Worm (Caenorhabditis elegans) whole organism, late embryonic: ENCODE measurements around the gene F53F1.4.

ENCODE experiments used
- K02D7.2 ChIP-seq: sonication (generic microtip); optimal IDR thresholded peaks from 2 replicates; lab custom pipeline; 2017; ENCODE audit warnings: mild to moderate bottlenecking, missing genetic modification characterization, missing compliant biosample characterization
- T23F11.4 ChIP-seq: fragments of 200-800 bp; sonication (Bioruptor generic); optimal IDR thresholded peaks from 2 replicates; lab custom pipeline; 2018; ENCODE audit warnings: mild to moderate bottlenecking, missing genetic modification characterization, missing compliant biosample characterization
- Y22D7AL.16 ChIP-seq: sonication (generic microtip); optimal IDR thresholded peaks from 2 replicates; lab custom pipeline; 2016; ENCODE audit warnings: missing genetic modification characterization, missing compliant biosample characterization
- ahr-1 ChIP-seq: sonication (generic microtip); optimal IDR thresholded peaks from 2 replicates; lab custom pipeline; 2016; ENCODE audit warnings: missing genetic modification characterization, missing compliant biosample characterization
- ceh-22 ChIP-seq: sonication (generic microtip); optimal IDR thresholded peaks from 2 replicates; lab custom pipeline; 2017; ENCODE audit warnings: missing biosample characterization, missing genetic modification characterization
- ceh-24 ChIP-seq: sonication (generic microtip); optimal IDR thresholded peaks from 2 replicates; lab custom pipeline; 2016; ENCODE audit warnings: mild to moderate bottlenecking, missing genetic modification characterization, missing compliant biosample characterization
- ceh-31 ChIP-seq: sonication (generic microtip); optimal IDR thresholded peaks from 2 replicates; lab custom pipeline; 2016; ENCODE audit warnings: missing genetic modification characterization, missing compliant biosample characterization
- ceh-48 ChIP-seq: sonication (generic microtip); optimal IDR thresholded peaks from 2 replicates; lab custom pipeline; 2016; ENCODE audit warnings: missing genetic modification characterization, inconsistent platforms, missing compliant biosample characterization
- ceh-6 ChIP-seq: fragments of 200-800 bp; sonication (Bioruptor generic); optimal IDR thresholded peaks from 2 replicates; lab custom pipeline; 2018; ENCODE audit warnings: mild to moderate bottlenecking, missing genetic modification characterization, missing compliant biosample characterization
- che-1 ChIP-seq: sonication (generic microtip); optimal IDR thresholded peaks from 2 replicates; lab custom pipeline; 2016; ENCODE audit warnings: mild to moderate bottlenecking, missing genetic modification characterization, missing compliant biosample characterization
- eyg-1 ChIP-seq: sonication (generic microtip); optimal IDR thresholded peaks from 2 replicates; lab custom pipeline; 2016; ENCODE audit warnings: missing genotype, missing genetic modification characterization, missing compliant biosample characterization
- hlh-15 ChIP-seq: sonication (generic microtip); optimal IDR thresholded peaks from 2 replicates; lab custom pipeline; 2016; ENCODE audit warnings: missing genetic modification characterization, missing compliant biosample characterization
- hlh-30 ChIP-seq: sonication (generic microtip); optimal IDR thresholded peaks from 2 replicates; lab custom pipeline; 2017; ENCODE audit warnings: antibody characterized with exemption, missing genetic modification characterization, missing compliant biosample characterization; ENCODE audit not compliant: insufficient read depth
- hlh-8 ChIP-seq: sonication (generic microtip); optimal IDR thresholded peaks from 2 replicates; lab custom pipeline; 2016; ENCODE audit warnings: missing genotype, missing genetic modification characterization, missing compliant biosample characterization
- madf-2 ChIP-seq: sonication (generic microtip); optimal IDR thresholded peaks from 2 replicates; lab custom pipeline; 2017; ENCODE audit warnings: missing genetic modification characterization, missing compliant biosample characterization
- nhr-11 ChIP-seq: fragments of 150-350 bp; optimal IDR thresholded peaks from 2 replicates; lab custom pipeline; 2014; ENCODE audit warnings: missing biosample characterization, missing genetic modification characterization
- pax-1 ChIP-seq: fragments of 150-350 bp; optimal IDR thresholded peaks from 2 replicates; lab custom pipeline; 2014; ENCODE audit warnings: missing biosample characterization, missing genetic modification characterization
- pros-1 ChIP-seq: fragments of 150-350 bp; optimal IDR thresholded peaks from 2 replicates; lab custom pipeline; 2014; ENCODE audit warnings: missing biosample characterization, missing genetic modification reagents, missing genetic modification characterization
- ref-2 ChIP-seq: sonication (generic microtip); optimal IDR thresholded peaks from 2 replicates; lab custom pipeline; 2016; ENCODE audit warnings: missing genetic modification characterization, missing compliant biosample characterization
- rnt-1 ChIP-seq: sonication (generic microtip); optimal IDR thresholded peaks from 2 replicates; lab custom pipeline; 2016; ENCODE audit warnings: missing genetic modification characterization, missing compliant biosample characterization
- sdc-2 ChIP-seq: sonication (generic microtip); optimal IDR thresholded peaks from 2 replicates; lab custom pipeline; 2016; ENCODE audit warnings: missing genotype, missing genetic modification characterization, missing compliant biosample characterization
- sox-2 ChIP-seq: fragments of 200-800 bp; sonication (Bioruptor generic); IDR thresholded peaks from 2 replicates; pipeline ENCODE4 v1.3.6; 2022; ENCODE audit warnings: missing genetic modification reagents, missing genetic modification characterization, missing compliant biosample characterization
- syd-9 ChIP-seq: sonication (generic microtip); optimal IDR thresholded peaks from 2 replicates; lab custom pipeline; 2016; ENCODE audit warnings: mild to moderate bottlenecking, missing genetic modification characterization, moderate library complexity, missing compliant biosample characterization
- unc-42 ChIP-seq: sonication (generic microtip); optimal IDR thresholded peaks from 2 replicates; lab custom pipeline; 2016; ENCODE audit warnings: missing genotype, missing genetic modification characterization, missing compliant biosample characterization
- unc-55 ChIP-seq: sonication (generic microtip); optimal IDR thresholded peaks from 2 replicates; lab custom pipeline; 2017; ENCODE audit warnings: missing biosample characterization, missing genetic modification reagents, missing genetic modification characterization
- zip-5 ChIP-seq: sonication (generic microtip); optimal IDR thresholded peaks from 2 replicates; lab custom pipeline; 2016; ENCODE audit warnings: missing genetic modification characterization, missing compliant biosample characterization

Gene F53F1.4

ce11 chrV:13455448-13455847 is 44.6 kb downstream of the F53F1.4 start, which contains the start of gene lurp-3:
lurp-3 (plus strand) TSS chrV:13455748.
- TF ChIP-seq ceh-48 (tag; lab: Kevin White, UChicago), result no peak
- TF ChIP-seq hlh-15 (tag; lab: Kevin White, UChicago), result no peak
- TF ChIP-seq ceh-22 (tag; lab: Kevin White, UChicago), result no peak
- no peak for TF ChIP-seq che-1 (tag; lab: Kevin White, UChicago)
- TF ChIP-seq unc-55 (GFP tag; lab: Kevin White, UChicago), result no peak
- TF ChIP-seq nhr-11 (tag; lab: Kevin White, UChicago), result no peak
- TF ChIP-seq ref-2 (tag; lab: Kevin White, UChicago), result no peak
- no peak for TF ChIP-seq sdc-2 (tag; lab: Kevin White, UChicago)
- TF ChIP-seq hlh-30 (tag; lab: Kevin White, UChicago), result no peak
- TF ChIP-seq hlh-8 (tag; lab: Kevin White, UChicago), result no peak
- TF ChIP-seq eyg-1 (tag; lab: Kevin White, UChicago), result no peak
- no peak for TF ChIP-seq sox-2 (GFP tag; lab: Robert Waterston, UW)
- no peak for TF ChIP-seq rnt-1 (tag; lab: Kevin White, UChicago)
- no peak for TF ChIP-seq ceh-6 (GFP tag; lab: Kevin White, UChicago)
- TF ChIP-seq pros-1, result no peak
- no peak for TF ChIP-seq K02D7.2 (tag; lab: Kevin White, UChicago)
- TF ChIP-seq zip-5, result no peak
- TF ChIP-seq madf-2, result no peak
- no peak for TF ChIP-seq ahr-1 (tag; lab: Kevin White, UChicago)
- TF ChIP-seq syd-9 (tag; lab: Kevin White, UChicago), result no peak

DNA sequence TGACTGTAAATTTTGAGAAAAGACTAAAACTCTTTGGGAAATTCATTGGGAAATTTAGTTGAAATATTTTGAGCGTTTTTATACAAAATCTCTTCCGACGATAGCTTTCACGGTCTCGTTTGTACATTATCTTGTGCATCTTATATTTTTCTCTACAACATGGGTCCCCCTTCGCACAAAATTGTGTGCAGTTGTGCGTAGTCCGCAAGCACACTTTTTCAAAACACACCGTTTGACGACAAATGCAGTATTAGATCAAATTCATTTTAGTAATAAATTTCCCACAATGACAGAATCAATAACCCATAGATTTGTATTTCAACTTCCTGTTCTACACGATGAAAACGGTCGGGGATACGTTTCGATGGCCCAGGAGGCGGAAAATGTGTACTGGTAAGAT is 47.0 kb downstream of the F53F1.4 start, which contains the start of gene F25H9.2:
Gene F25H9.2 (plus strand): TSS at position 226 of the 400 bp plus-strand sequence.
- peak; percentile 22 for TF ChIP-seq unc-55 (GFP tag; lab: Kevin White, UChicago)
- no peak for TF ChIP-seq ceh-24 (tag; lab: Kevin White, UChicago)
- no peak for TF ChIP-seq pax-1 (tag; lab: Kevin White, UChicago)

DNA sequence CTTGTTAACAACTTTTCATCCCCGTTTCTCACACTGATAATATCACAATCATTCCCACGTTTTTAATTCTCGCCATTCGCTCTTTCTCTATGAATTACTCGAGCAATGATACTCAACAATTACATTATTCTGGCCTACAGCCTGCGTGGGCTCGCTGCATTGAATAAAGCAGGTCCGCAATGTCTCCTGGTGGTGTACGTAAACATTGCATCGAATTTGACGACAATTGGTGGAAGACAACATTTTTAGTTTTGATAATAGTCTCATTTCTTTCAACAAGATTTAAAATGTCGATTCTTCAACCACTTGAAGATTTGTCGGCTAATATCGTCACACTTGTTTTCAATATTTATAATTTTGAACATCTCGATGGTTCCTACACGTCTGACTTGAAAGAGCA is 48.4 kb downstream of the F53F1.4 start, which contains the start of gene bath-39:
Gene bath-39 (plus strand): TSS at position 137 of the 400 bp plus-strand sequence.
- TF ChIP-seq unc-42 (tag; lab: Kevin White, UChicago) (peak; percentile 75), ceh-31 (peak; percentile 22), Y22D7AL.16 (tag; lab: Kevin White, UChicago) (no peak), T23F11.4 (GFP tag; lab: Kevin White, UChicago) (no peak)
